Fruit fly (Drosophila melanogaster) whole organism, embryonic: ENCODE results near the gene CG9297.
A peak's percentile ranks its signal among the peaks of the same experiment; 100 is the strongest.

Experiments
- CG10209 ChIP-seq: fragments of 200-800 bp; sonication (Bioruptor generic); optimal IDR thresholded peaks from 3 replicates; lab custom pipeline; 2017; ENCODE audit warnings: missing biosample characterization, mild to moderate bottlenecking, missing genetic modification characterization, missing genetic modification reagents
- CG1024 ChIP-seq: fragments of 200-800 bp; sonication (Bioruptor generic); IDR thresholded peaks from 2 replicates; pipeline ENCODE4 v1.3.6; 2022; ENCODE audit warnings: missing biosample characterization, missing genetic modification characterization
- CG11247 ChIP-seq: fragments of 200-800 bp; sonication (Bioruptor generic); IDR thresholded peaks from 2 replicates; pipeline ENCODE4 v1.3.6; 2022; ENCODE audit warnings: missing biosample characterization, missing genetic modification characterization
- CG11695 ChIP-seq: fragments of 200-800 bp; sonication (Bioruptor generic); IDR thresholded peaks from 3 replicates; pipeline ENCODE4 v1.3.6; 2022; ENCODE audit warnings: missing biosample characterization, missing genetic modification characterization
- CG14441 ChIP-seq: fragments of 200-800 bp; sonication (Bioruptor generic); IDR thresholded peaks from 2 replicates; pipeline ENCODE4 v1.3.6; 2022; ENCODE audit warnings: missing biosample characterization, missing genetic modification characterization
- CG15011 ChIP-seq: fragments of 200-800 bp; sonication (Bioruptor generic); optimal IDR thresholded peaks from 3 replicates; lab custom pipeline; 2018; ENCODE audit warnings: missing biosample characterization, mild to moderate bottlenecking, missing genetic modification characterization
- CG1603 ChIP-seq: fragments of 200-800 bp; sonication (Bioruptor generic); optimal IDR thresholded peaks from 2 replicates; lab custom pipeline; 2019; ENCODE audit warnings: missing biosample characterization, mild to moderate bottlenecking, missing genetic modification characterization, moderate library complexity
- CG17328 ChIP-seq: fragments of 200-800 bp; sonication (Bioruptor generic); IDR thresholded peaks from 2 replicates; pipeline ENCODE4 v1.3.6; 2022; ENCODE audit warnings: missing biosample characterization, missing genetic modification characterization
- CG17361 ChIP-seq: fragments of 200-800 bp; sonication (Bioruptor generic); IDR thresholded peaks from 3 replicates; pipeline ENCODE4 v1.3.6; 2022; ENCODE audit warnings: missing biosample characterization, missing genetic modification characterization
- CG30020 ChIP-seq: fragments of 200-800 bp; optimal IDR thresholded peaks from 2 replicates; lab custom pipeline; 2019; ENCODE audit warnings: missing biosample characterization, mild to moderate bottlenecking, missing genetic modification characterization, moderate library complexity
- CG4707 ChIP-seq: fragments of 200-800 bp; sonication (Bioruptor generic); optimal IDR thresholded peaks from 2 replicates; lab custom pipeline; 2018; ENCODE audit warnings: missing biosample characterization, mild to moderate bottlenecking, missing genetic modification characterization, moderate library complexity
- CG6654 ChIP-seq: fragments of 200-800 bp; sonication (Bioruptor generic); optimal IDR thresholded peaks from 2 replicates; lab custom pipeline; 2017; ENCODE audit warnings: missing biosample characterization, mild to moderate bottlenecking, missing genetic modification characterization
- CG6791 ChIP-seq: fragments of 200-800 bp; sonication (Bioruptor generic); IDR thresholded peaks from 3 replicates; pipeline ENCODE4 v1.3.6; 2022; ENCODE audit warnings: missing biosample characterization, missing genetic modification characterization; ENCODE audit not compliant: partially characterized antibody
- CG7357 ChIP-seq: fragments of 200-800 bp; sonication (Bioruptor generic); IDR thresholded peaks from 3 replicates; pipeline ENCODE4 v1.3.6; 2022; ENCODE audit warnings: missing biosample characterization, missing genetic modification characterization
- CG7987 ChIP-seq: fragments of 200-800 bp; sonication (Bioruptor generic); optimal IDR thresholded peaks from 2 replicates; lab custom pipeline; 2018; ENCODE audit warnings: missing biosample characterization, mild to moderate bottlenecking, missing genetic modification characterization, moderate library complexity
- D19A ChIP-seq: fragments of 200-800 bp; optimal IDR thresholded peaks from 3 replicates; lab custom pipeline; 2019; ENCODE audit warnings: missing biosample characterization, mild to moderate bottlenecking, missing genetic modification characterization, moderate library complexity
- Dp ChIP-seq: fragments of 200-800 bp; sonication (Bioruptor generic); optimal IDR thresholded peaks from 2 replicates; lab custom pipeline; 2018; ENCODE audit warnings: missing biosample characterization, mild to moderate bottlenecking, missing genetic modification characterization, moderate library complexity
- E2f2 ChIP-seq: fragments of 200-800 bp; sonication (Bioruptor generic); IDR thresholded peaks from 2 replicates; pipeline ENCODE4 v1.3.6; 2022; ENCODE audit warnings: missing biosample characterization, missing genetic modification characterization
- Eip74EF ChIP-seq, 2 experiments: fragments of 200-800 bp in 1 of 2; fragments of >200 bp in 1 of 2; sonication (Bioruptor generic) in 1 of 2; optimal IDR thresholded peaks; 2 replicates each; lab custom pipeline; 2017 to 2019; ENCODE audit warnings: missing biosample characterization in 2 of 2, missing genetic modification characterization in 2 of 2, mild to moderate bottlenecking in 1 of 2, moderate library complexity in 1 of 2
- Hand ChIP-seq: fragments of 200-800 bp; sonication (Bioruptor generic); optimal IDR thresholded peaks from 2 replicates; lab custom pipeline; 2017; ENCODE audit warnings: mild to moderate bottlenecking, missing biosample characterization, missing genetic modification reagents, missing genetic modification characterization
- Hr51 ChIP-seq, 2 experiments: fragments of 200-800 bp; sonication (Bioruptor generic); optimal IDR thresholded peaks; 2 replicates in 1 of 2; 3 replicates in 1 of 2; lab custom pipeline; 2016 to 2018; ENCODE audit warnings: missing biosample characterization in 2 of 2, missing genetic modification characterization in 2 of 2, mild to moderate bottlenecking in 1 of 2, moderate library complexity in 1 of 2
- Lpt ChIP-seq: fragments of >200 bp; optimal IDR thresholded peaks from 2 replicates; lab custom pipeline; 2018; ENCODE audit warnings: missing biosample characterization, missing genetic modification characterization
- Myb ChIP-seq: fragments of 200-800 bp; sonication (Bioruptor generic); optimal IDR thresholded peaks from 2 replicates; lab custom pipeline; 2016; ENCODE audit warnings: missing biosample characterization, missing genetic modification characterization
- Nf-YC ChIP-seq: fragments of 200-800 bp; optimal IDR thresholded peaks from 3 replicates; lab custom pipeline; 2019; ENCODE audit warnings: missing biosample characterization, mild to moderate bottlenecking, missing genetic modification characterization, moderate library complexity
- Opbp ChIP-seq: fragments of 200-800 bp; sonication (Bioruptor generic); IDR thresholded peaks from 3 replicates; pipeline ENCODE4 v1.3.6; 2022; ENCODE audit warnings: missing biosample characterization, missing genetic modification characterization; ENCODE audit not compliant: partially characterized antibody
- Poxn ChIP-seq: fragments of 200-800 bp; sonication (Bioruptor generic); IDR thresholded peaks from 2 replicates; pipeline ENCODE4 v1.3.6; 2022; ENCODE audit warnings: missing biosample characterization, missing genetic modification characterization
- Sry-β ChIP-seq: fragments of 200-800 bp; sonication (Bioruptor generic); optimal IDR thresholded peaks from 2 replicates; lab custom pipeline; 2018; ENCODE audit warnings: missing biosample characterization, mild to moderate bottlenecking, missing genetic modification characterization, moderate library complexity
- TFAM ChIP-seq: fragments of 200-800 bp; sonication (Bioruptor generic); optimal IDR thresholded peaks from 2 replicates; lab custom pipeline; 2017; ENCODE audit warnings: missing biosample characterization, missing genetic modification characterization, inconsistent platforms
- Xrp1 ChIP-seq: fragments of 200-800 bp; sonication (Bioruptor generic); IDR thresholded peaks from 2 replicates; pipeline ENCODE4 v1.3.6; 2022; ENCODE audit warnings: missing biosample characterization, missing genetic modification characterization
- ab ChIP-seq: fragments of 200-800 bp; sonication (Bioruptor generic); optimal IDR thresholded peaks from 2 replicates; lab custom pipeline; 2016; ENCODE audit warnings: missing biosample characterization, missing genetic modification characterization
- abd-A ChIP-seq: fragments of 200-800 bp; sonication (Bioruptor generic); optimal IDR thresholded peaks from 3 replicates; lab custom pipeline; 2019; ENCODE audit warnings: missing biosample characterization, mild to moderate bottlenecking, missing genetic modification characterization, moderate library complexity
- bsh ChIP-seq, 2 experiments: fragments of 200-800 bp; sonication (Bioruptor generic); optimal IDR thresholded peaks; 2 replicates each; lab custom pipeline; 2017 to 2018; ENCODE audit warnings: mild to moderate bottlenecking in 2 of 2, missing biosample characterization in 2 of 2, missing genetic modification characterization in 2 of 2, moderate library complexity in 1 of 2
- disco-r ChIP-seq: fragments of 200-800 bp; sonication (Bioruptor generic); optimal IDR thresholded peaks from 2 replicates; lab custom pipeline; 2016; ENCODE audit warnings: missing biosample characterization, missing genetic modification characterization
- eve ChIP-seq, 2 experiments: fragments of >200 bp; optimal IDR thresholded peaks; 2 replicates each; lab custom pipeline; 2017; ENCODE audit warnings: missing biosample characterization in 2 of 2, missing genetic modification characterization in 2 of 2
- ewg ChIP-seq: fragments of 200-800 bp; sonication (Bioruptor generic); optimal IDR thresholded peaks from 3 replicates; lab custom pipeline; 2017; ENCODE audit warnings: mild to moderate bottlenecking, missing biosample characterization, missing genetic modification reagents, missing genetic modification characterization
- exex ChIP-seq: fragments of 200-800 bp; sonication (Bioruptor generic); optimal IDR thresholded peaks from 4 replicates; lab custom pipeline; 2018; ENCODE audit warnings: missing biosample characterization, mild to moderate bottlenecking, missing genetic modification characterization, moderate library complexity
- fd96Cb ChIP-seq: fragments of 200-800 bp; sonication (Bioruptor generic); optimal IDR thresholded peaks from 2 replicates; lab custom pipeline; 2018; ENCODE audit warnings: missing biosample characterization, mild to moderate bottlenecking, missing genetic modification characterization, moderate library complexity
- gem ChIP-seq: fragments of 200-800 bp; sonication (Bioruptor generic); optimal IDR thresholded peaks from 2 replicates; lab custom pipeline; 2019; ENCODE audit warnings: missing biosample characterization, mild to moderate bottlenecking, missing genetic modification characterization, moderate library complexity
- gt ChIP-seq: fragments of 200-800 bp; sonication (Bioruptor generic); IDR thresholded peaks from 2 replicates; pipeline ENCODE4 v1.3.6; 2022; ENCODE audit warnings: missing biosample characterization, missing genetic modification characterization
- her ChIP-seq: fragments of 200-800 bp; sonication (Bioruptor generic); optimal IDR thresholded peaks from 2 replicates; lab custom pipeline; 2016; ENCODE audit warnings: missing biosample characterization, missing genetic modification characterization
- insv ChIP-seq, 2 experiments: fragments of 200-800 bp; sonication (Bioruptor generic); optimal IDR thresholded peaks; 3 replicates each; lab custom pipeline; 2016 to 2018; ENCODE audit warnings: missing biosample characterization in 2 of 2, missing genetic modification characterization in 2 of 2
- mam ChIP-seq: fragments of 200-800 bp; sonication (Bioruptor generic); optimal IDR thresholded peaks from 3 replicates; lab custom pipeline; 2016; ENCODE audit warnings: missing biosample characterization, missing genetic modification characterization
- pan ChIP-seq, 4 experiments: fragments of >200 bp in 3 of 4; fragments of 200-800 bp in 1 of 4; sonication (Bioruptor generic) in 1 of 4; optimal IDR thresholded peaks in 3 of 4; IDR thresholded peaks in 1 of 4; 2 replicates each; pipeline versions ENCODE4 v1.3.6 to Lab custom; 2017 to 2022; ENCODE audit warnings: missing biosample characterization in 2 of 4, missing genetic modification characterization in 2 of 4, mixed read lengths in 1 of 4
- pum ChIP-seq: fragments of 200-800 bp; sonication (Bioruptor generic); optimal IDR thresholded peaks from 2 replicates; lab custom pipeline; 2016; ENCODE audit warnings: missing biosample characterization, missing genetic modification characterization
- salm ChIP-seq: fragments of 200-800 bp; sonication (Bioruptor generic); optimal IDR thresholded peaks from 2 replicates; lab custom pipeline; 2018; ENCODE audit warnings: missing biosample characterization, mild to moderate bottlenecking, missing genetic modification characterization
- sc ChIP-seq, 3 experiments: fragments of >200 bp in 2 of 3; fragments of 200-800 bp in 1 of 3; sonication (Bioruptor generic) in 1 of 3; optimal IDR thresholded peaks; 2 replicates in 2 of 3; 3 replicates in 1 of 3; lab custom pipeline; 2017; ENCODE audit warnings: mild to moderate bottlenecking in 1 of 3, missing biosample characterization in 1 of 3, missing genetic modification characterization in 1 of 3, missing genetic modification reagents in 1 of 3
- sens ChIP-seq: fragments of 200-800 bp; sonication (Bioruptor generic); peaks from one replicate; lab custom pipeline; 2016; ENCODE audit warnings: missing biosample characterization, missing genetic modification characterization
- slbo ChIP-seq: fragments of 200-800 bp; sonication (Bioruptor generic); IDR thresholded peaks from 2 replicates; pipeline ENCODE4 v1.3.6; 2022; ENCODE audit warnings: missing biosample characterization, missing genetic modification characterization
- tio ChIP-seq: fragments of 200-800 bp; sonication (Bioruptor generic); optimal IDR thresholded peaks from 2 replicates; lab custom pipeline; 2017; ENCODE audit warnings: missing biosample characterization, missing genetic modification characterization, inconsistent platforms

CG9297 gene

dm6 chr3R:13822602-13823220, 51.4 kb downstream of the CG9297 start:
- TF ChIP-seq Myb (no peak), gt (GFP tag; lab: Robert Waterston, UW) (no peak), ab (GFP tag; lab: Kevin White, UChicago) (no peak), CG1024 (GFP tag; lab: Robert Waterston, UW) (no peak), fd96Cb (tag; lab: Kevin White, UChicago) (no peak), TFAM (no peak), CG7987 (no peak), CG17328 (GFP tag; lab: Robert Waterston, UW) (no peak), ewg (GFP tag; lab: Kevin White, UChicago) (no peak), bsh (GFP tag; optimal IDR thresholded peaks at IDR 0.05; lab: Kevin White, UChicago) (peak in 1 of 2 experiments; percentile 9), tio (GFP tag; lab: Kevin White, UChicago) (no peak), CG6791 (no peak), sc (optimal IDR thresholded peaks at IDR 0.05; lab: Kevin White, UChicago) (no peak), sc (GFP tag; optimal IDR thresholded peaks at IDR 0.05; lab: Kevin White, UChicago) (no peak), CG7357 (GFP tag; lab: Robert Waterston, UW) (no peak), eve (GFP tag; optimal IDR thresholded peaks at IDR 0.05; lab: Kevin White, UChicago) (peak in 1 of 2 experiments; percentile 7), exex (tag; lab: Kevin White, UChicago) (no peak), pan (optimal IDR thresholded peaks at IDR 0.05; lab: Kevin White, UChicago) (no peak), pan (GFP tag; optimal IDR thresholded peaks at IDR 0.05 in 1 of 2, IDR thresholded peaks at IDR 0.05 in 1 of 2) (no peak), Hand (GFP tag; lab: Kevin White, UChicago) (no peak), Hr51 (GFP tag; optimal IDR thresholded peaks at IDR 0.05; lab: Kevin White, UChicago) (peak in 1 of 2 experiments; percentile 7), CG4707 (GFP tag; lab: Kevin White, UChicago) (no peak), sens (GFP tag; lab: Kevin White, UChicago) (peak; percentile 41), Lpt (no peak), CG14441 (GFP tag; lab: Robert Waterston, UW) (no peak), CG6654 (GFP tag; lab: Kevin White, UChicago) (no peak), gem (tag; lab: Kevin White, UChicago) (peak; percentile 3), abd-A (tag; lab: Kevin White, UChicago) (no peak), CG17361 (GFP tag; lab: Robert Waterston, UW) (no peak), Poxn (GFP tag; lab: Robert Waterston, UW) (no peak), Dp (no peak), slbo (no peak), CG15011 (GFP tag; lab: Kevin White, UChicago) (no peak), Opbp (GFP tag; lab: Robert Waterston, UW) (no peak), CG1603 (no peak), Eip74EF (GFP tag; optimal IDR thresholded peaks at IDR 0.05; lab: Kevin White, UChicago) (peak in 1 of 2 experiments; percentile 7), Sry-β (no peak), her (GFP tag; lab: Kevin White, UChicago) (no peak), CG11695 (GFP tag; lab: Robert Waterston, UW) (no peak), Xrp1 (GFP tag; lab: Robert Waterston, UW) (peak; percentile 27; the same call in 1 of the 2 replicates), mam (no peak), salm (tag; lab: Kevin White, UChicago) (no peak), CG30020 (no peak), CG10209 (GFP tag; lab: Kevin White, UChicago) (no peak), CG11247 (GFP tag; lab: Robert Waterston, UW) (no peak), disco-r (GFP tag; lab: Kevin White, UChicago) (no peak), insv (GFP tag; optimal IDR thresholded peaks at IDR 0.05; lab: Kevin White, UChicago) (no peak), E2f2 (GFP tag; lab: Robert Waterston, UW) (no peak), Nf-YC (no peak), D19A (tag; lab: Kevin White, UChicago) (no peak), pum (GFP tag; lab: Kevin White, UChicago) (no peak)
